Worm (Caenorhabditis elegans): ENCODE measurements around the gene fbxa-201.

DNA sequence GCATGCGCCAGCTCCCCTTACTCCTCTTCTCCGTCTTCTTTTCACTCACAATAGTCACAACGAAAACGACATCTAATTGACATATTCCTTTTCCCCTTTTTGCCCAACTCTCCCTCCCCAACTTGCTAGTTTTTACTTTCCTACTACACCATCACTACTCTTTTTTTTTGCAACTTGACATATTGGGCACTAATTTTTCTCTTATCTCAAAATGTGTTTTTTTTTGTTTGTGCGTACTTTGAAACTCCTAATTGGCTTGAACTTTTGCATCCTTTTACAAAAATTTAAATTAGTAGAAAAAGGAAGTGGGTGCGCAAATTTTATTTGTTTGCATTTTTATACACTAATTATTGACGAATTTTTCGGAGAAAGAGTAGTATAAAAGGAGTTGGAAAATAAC lies 39.7 kb upstream of the fbxa-201 start:
- TF ChIP-seq fkh-10 (GFP tag; optimal IDR thresholded peaks at IDR 0.05), result no peak
- TF ChIP-seq nhr-76 (tag; optimal IDR thresholded peaks at IDR 0.05), result no peak
- TF ChIP-seq ceh-88 (GFP tag; IDR thresholded peaks at IDR 0.05), result no peak
- TF ChIP-seq fos-1 (tag; optimal IDR thresholded peaks at IDR 0.05), result no peak
- no peak for TF ChIP-seq ceh-82 (tag; optimal IDR thresholded peaks at IDR 0.05)
- no peak for TF ChIP-seq sptf-1 (tag; optimal IDR thresholded peaks at IDR 0.05)
